Worm (Caenorhabditis elegans) whole organism, L4 larva: ENCODE data around the gene his-16.
A peak's percentile ranks its signal among the peaks of the same experiment; 100 is the strongest.
"Not testable (repeated sequence)": the region's sequence is repeated elsewhere in the genome, so short reads cannot be mapped to it uniquely, and the experiment has no call there.

Source experiments
- F37D6.2 ChIP-seq: sonication (generic microtip); optimal IDR thresholded peaks from 2 replicates; lab custom pipeline; 2016; ENCODE audit warnings: mild to moderate bottlenecking, missing genetic modification characterization, missing compliant biosample characterization
- F44E2.7 ChIP-seq: fragments of 200-800 bp; sonication (Bioruptor generic); IDR thresholded peaks from 2 replicates; pipeline ENCODE4 v2.1.2; 2022; ENCODE audit warnings: missing genetic modification characterization, missing compliant biosample characterization
- F49E8.2 ChIP-seq: sonication (generic microtip); optimal IDR thresholded peaks from 2 replicates; lab custom pipeline; 2016; ENCODE audit warnings: missing compliant biosample characterization, mild to moderate bottlenecking, missing genetic modification characterization, borderline replicate concordance
- R02D3.7 ChIP-seq: fragments of 150-350 bp; sonication (generic microtip); optimal IDR thresholded peaks from 3 replicates; lab custom pipeline; 2014; ENCODE audit warnings: missing biosample characterization, missing genetic modification characterization
- T20F7.1 ChIP-seq: fragments of 200-800 bp; sonication (Bioruptor generic); optimal IDR thresholded peaks from 2 replicates; lab custom pipeline; 2018; ENCODE audit warnings: mild to moderate bottlenecking, missing genetic modification characterization, missing compliant biosample characterization
- Y5F2A.4 ChIP-seq: fragments of 200-800 bp; sonication (Bioruptor generic); optimal IDR thresholded peaks from 2 replicates; lab custom pipeline; 2018; ENCODE audit warnings: mild to moderate bottlenecking, missing genetic modification characterization, missing compliant biosample characterization
- Y75B8A.6 ChIP-seq: fragments of 200-800 bp; sonication (Bioruptor generic); IDR thresholded peaks from 2 replicates; pipeline ENCODE4 v1.3.6; 2022; ENCODE audit warnings: missing genetic modification reagents, missing genetic modification characterization, missing compliant biosample characterization
- ZK337.2 ChIP-seq: fragments of 200-800 bp; sonication (Bioruptor generic); IDR thresholded peaks from 2 replicates; pipeline ENCODE4 v1.3.6; 2022; ENCODE audit warnings: missing genetic modification reagents, missing genetic modification characterization, missing compliant biosample characterization
- aha-1 ChIP-seq: fragments of 150-350 bp; peaks from one replicate; lab custom pipeline; 2014; ENCODE audit warnings: missing biosample characterization, missing genetic modification characterization
- aly-2 ChIP-seq: sonication (generic microtip); optimal IDR thresholded peaks from 2 replicates; lab custom pipeline; 2018; ENCODE audit warnings: missing biosample characterization, missing genetic modification characterization
- ceh-32 ChIP-seq: sonication (generic microtip); optimal IDR thresholded peaks from 2 replicates; lab custom pipeline; 2016; ENCODE audit warnings: mild to moderate bottlenecking, missing genetic modification characterization, missing compliant biosample characterization; ENCODE audit not compliant: poor library complexity
- ctbp-1 ChIP-seq: fragments of 200-800 bp; sonication (Bioruptor generic); IDR thresholded peaks from 2 replicates; pipeline ENCODE4 v1.3.6; 2022; ENCODE audit warnings: missing genetic modification reagents, missing genetic modification characterization, missing compliant biosample characterization
- daf-16 ChIP-seq, 3 experiments: sonication (generic microtip); optimal IDR thresholded peaks; 2 replicates each; lab custom pipeline; 2016 to 2017; ENCODE audit warnings: missing genetic modification characterization in 3 of 3, missing genetic modification reagents in 3 of 3, mild to moderate bottlenecking in 2 of 3, missing compliant biosample characterization in 2 of 3, missing biosample characterization in 1 of 3, moderate library complexity in 1 of 3
- daf-8 ChIP-seq: fragments of 200-800 bp; sonication (Bioruptor generic); IDR thresholded peaks from 2 replicates; pipeline ENCODE4 v1.3.6; 2022; ENCODE audit warnings: missing genetic modification characterization, missing compliant biosample characterization
- dmd-6 ChIP-seq: fragments of 200-800 bp; sonication (Bioruptor generic); IDR thresholded peaks from 2 replicates; pipeline ENCODE4 v1.3.6; 2022; ENCODE audit warnings: missing genetic modification reagents, missing genetic modification characterization, missing compliant biosample characterization
- dve-1 ChIP-seq: sonication (generic microtip); optimal IDR thresholded peaks from 2 replicates; lab custom pipeline; 2017; ENCODE audit warnings: antibody characterized with exemption, mild to moderate bottlenecking, missing genetic modification characterization, missing compliant biosample characterization; ENCODE audit not compliant: insufficient read depth
- hlh-11 ChIP-seq: fragments of 200-800 bp; sonication (Bioruptor generic); optimal IDR thresholded peaks from 2 replicates; lab custom pipeline; 2018; ENCODE audit warnings: mild to moderate bottlenecking, missing genetic modification characterization, missing compliant biosample characterization
- hlh-30 ChIP-seq: sonication (generic microtip); optimal IDR thresholded peaks from 2 replicates; lab custom pipeline; 2017; ENCODE audit warnings: antibody characterized with exemption, mild to moderate bottlenecking, missing genetic modification characterization, missing compliant biosample characterization; ENCODE audit not compliant: insufficient read depth
- jun-1 ChIP-seq: fragments of 150-350 bp; optimal IDR thresholded peaks from 2 replicates; lab custom pipeline; 2014; ENCODE audit warnings: missing biosample characterization, missing genetic modification reagents, missing genetic modification characterization
- lin-1 ChIP-seq: fragments of 200-800 bp; sonication (Bioruptor generic); IDR thresholded peaks from 2 replicates; pipeline ENCODE4 v1.3.6; 2022; ENCODE audit warnings: missing genetic modification reagents, missing genetic modification characterization, missing compliant biosample characterization
- lin-39 ChIP-seq: fragments of 150-350 bp; optimal IDR thresholded peaks from 2 replicates; lab custom pipeline; 2014; ENCODE audit warnings: missing biosample characterization, missing genetic modification reagents, missing genetic modification characterization
- mdt-29 ChIP-seq: fragments of 200-800 bp; sonication (Bioruptor generic); IDR thresholded peaks from 2 replicates; pipeline ENCODE4 v1.3.6; 2022; ENCODE audit warnings: missing genetic modification reagents, missing genetic modification characterization, missing compliant biosample characterization
- mes-2 ChIP-seq: sonication (generic microtip); optimal IDR thresholded peaks from 2 replicates; lab custom pipeline; 2016; ENCODE audit warnings: missing genotype, mild to moderate bottlenecking, missing genetic modification characterization, missing compliant biosample characterization; ENCODE audit not compliant: poor library complexity, severe bottlenecking
- mxl-3 ChIP-seq: fragments of 200-800 bp; sonication (Bioruptor generic); optimal IDR thresholded peaks from 2 replicates; lab custom pipeline; 2018; ENCODE audit warnings: mild to moderate bottlenecking, missing genetic modification characterization, missing compliant biosample characterization
- nhr-10 ChIP-seq: fragments of 150-350 bp; optimal IDR thresholded peaks from 2 replicates; lab custom pipeline; 2014; ENCODE audit warnings: missing biosample characterization, missing genetic modification characterization
- nhr-111 ChIP-seq: fragments of 200-800 bp; sonication (Bioruptor generic); optimal IDR thresholded peaks from 2 replicates; lab custom pipeline; 2018; ENCODE audit warnings: mild to moderate bottlenecking, missing genetic modification characterization, missing compliant biosample characterization
- nhr-28 ChIP-seq: fragments of 150-350 bp; optimal IDR thresholded peaks from 2 replicates; lab custom pipeline; 2014; ENCODE audit warnings: missing biosample characterization, missing genetic modification characterization
- nhr-42 ChIP-seq: fragments of 200-800 bp; sonication (Bioruptor generic); IDR thresholded peaks from 2 replicates; pipeline ENCODE4 v1.3.6; 2022; ENCODE audit warnings: missing genetic modification characterization, missing compliant biosample characterization
- nhr-76 ChIP-seq: fragments of 150-350 bp; optimal IDR thresholded peaks from 2 replicates; lab custom pipeline; 2014; ENCODE audit warnings: missing biosample characterization, missing genetic modification characterization
- nhr-77 ChIP-seq: fragments of 150-350 bp; optimal IDR thresholded peaks from 2 replicates; lab custom pipeline; 2014; ENCODE audit warnings: missing biosample characterization, missing genetic modification characterization
- pqm-1 ChIP-seq: sonication (generic microtip); optimal IDR thresholded peaks from 2 replicates; lab custom pipeline; 2017; ENCODE audit warnings: missing biosample characterization, missing genetic modification characterization
- sdz-12 ChIP-seq: fragments of 200-800 bp; sonication (Bioruptor generic); optimal IDR thresholded peaks from 2 replicates; lab custom pipeline; 2018; ENCODE audit warnings: mild to moderate bottlenecking, missing genetic modification characterization, missing compliant biosample characterization
- snpc-4 ChIP-seq: fragments of 150-350 bp; optimal IDR thresholded peaks from 2 replicates; lab custom pipeline; 2014; ENCODE audit warnings: missing biosample characterization, missing genetic modification characterization
- unc-39 ChIP-seq: sonication (generic microtip); optimal IDR thresholded peaks from 2 replicates; lab custom pipeline; 2017; ENCODE audit warnings: missing biosample characterization, missing genetic modification characterization
- ztf-11 ChIP-seq: fragments of 150-350 bp; optimal IDR thresholded peaks from 2 replicates; lab custom pipeline; 2014; ENCODE audit warnings: missing biosample characterization, missing genetic modification characterization

his-16 gene

ce11 chrII:13818043-13818442, at the start of gene his-16:
his-16 (minus strand) TSS chrII:13818143.
- not testable (repeated sequence) for TF ChIP-seq aly-2 (tag; lab: Kevin White, UChicago); lin-39 (tag; lab: Kevin White, UChicago); nhr-111

- TF ChIP-seq F49E8.2 (no peak), daf-16 (GFP tag; optimal IDR thresholded peaks at IDR 0.05; lab: Kevin White, UChicago) (no peak), daf-16 (tag; optimal IDR thresholded peaks at IDR 0.05; lab: Kevin White, UChicago) (peak; percentile 9), Y75B8A.6 (GFP tag; lab: Robert Waterston, UW) (no peak), jun-1 (tag; lab: Kevin White, UChicago) (no peak), nhr-77 (tag; lab: Kevin White, UChicago) (peak; percentile 6), nhr-28 (tag; lab: Kevin White, UChicago) (peak; percentile 16), dmd-6 (GFP tag; lab: Robert Waterston, UW) (peak; percentile 65), hlh-11 (tag; lab: Kevin White, UChicago) (peak; percentile 39), nhr-10 (no peak), pqm-1 (tag; lab: Kevin White, UChicago) (peak; percentile 71), dve-1 (peak; percentile 16), F37D6.2 (tag; lab: Kevin White, UChicago) (no peak)
These were observed 44.5 kb upstream of the his-16 start for ce11 chrII:13862453-13862852.

- TF ChIP-seq hlh-11 (tag; lab: Kevin White, UChicago) (peak; percentile 61), ctbp-1 (GFP tag; lab: Robert Waterston, UW) (no peak), T20F7.1 (no peak), nhr-77 (tag; lab: Kevin White, UChicago) (peak; percentile 68), lin-1 (GFP tag; lab: Robert Waterston, UW) (no peak), nhr-111 (no peak), dmd-6 (GFP tag; lab: Robert Waterston, UW) (peak; percentile 73), mxl-3 (GFP tag; lab: Kevin White, UChicago) (peak; percentile 54), nhr-28 (tag; lab: Kevin White, UChicago) (peak; percentile 83), hlh-30 (tag; lab: Kevin White, UChicago) (peak; percentile 61), unc-39 (tag; lab: Kevin White, UChicago) (no peak), daf-16 (GFP tag; optimal IDR thresholded peaks at IDR 0.05; lab: Kevin White, UChicago) (no peak), daf-16 (tag; optimal IDR thresholded peaks at IDR 0.05; lab: Kevin White, UChicago) (peak; percentile 5), ceh-32 (no peak), dve-1 (peak; percentile 42), F44E2.7 (GFP tag; lab: Robert Waterston, UW) (no peak), pqm-1 (tag; lab: Kevin White, UChicago) (peak; percentile 92), ZK337.2 (no peak), snpc-4 (tag; lab: Kevin White, UChicago) (no peak), Y5F2A.4 (GFP tag; lab: Kevin White, UChicago) (no peak), F49E8.2 (no peak), R02D3.7 (no peak), sdz-12 (no peak)
- TF ChIP-seq, all 104 proteins: peak for 9
These were observed 43.0 kb upstream of the his-16 start for ce11 chrII:13860900-13861299.

- TF ChIP-seq dve-1 (peak; percentile 44), ztf-11 (tag; lab: Kevin White, UChicago) (no peak), hlh-11 (tag; lab: Kevin White, UChicago) (peak; percentile 44), mes-2 (tag; lab: Kevin White, UChicago) (peak; percentile 38), daf-16 (GFP tag; optimal IDR thresholded peaks at IDR 0.05; lab: Kevin White, UChicago) (no peak), daf-16 (tag; optimal IDR thresholded peaks at IDR 0.05; lab: Kevin White, UChicago) (peak; percentile 48), pqm-1 (tag; lab: Kevin White, UChicago) (peak; percentile 30), nhr-28 (tag; lab: Kevin White, UChicago) (peak; percentile 57), nhr-77 (tag; lab: Kevin White, UChicago) (peak; percentile 63), nhr-42 (peak; percentile 38; the same call in 1 of the 2 replicates), aha-1 (tag; lab: Kevin White, UChicago) (peak; percentile 40), nhr-76 (tag; lab: Kevin White, UChicago) (no peak), mdt-29 (GFP tag; lab: Robert Waterston, UW) (no peak), daf-8 (no peak), dmd-6 (GFP tag; lab: Robert Waterston, UW) (peak; percentile 22; the same call in 1 of the 2 replicates)
These were observed 41.9 kb upstream of the his-16 start for ce11 chrII:13859847-13860246.
